Worm (Caenorhabditis elegans) whole organism, L4 larva: ENCODE data around the gene F38B7.11.

ENCODE experiments used
- D1046.2 ChIP-seq: fragments of 200-800 bp; sonication (Bioruptor generic); IDR thresholded peaks from 2 replicates; pipeline ENCODE4 v1.3.6; 2022; ENCODE audit warnings: missing genetic modification characterization, missing compliant biosample characterization
- F10B5.3 ChIP-seq: sonication (generic microtip); optimal IDR thresholded peaks from 2 replicates; lab custom pipeline; 2016; ENCODE audit warnings: mild to moderate bottlenecking, missing genetic modification characterization, missing compliant biosample characterization
- F26F4.8 ChIP-seq: fragments of 200-800 bp; sonication (Bioruptor generic); conservative IDR thresholded peaks from 2 replicates; pipeline ENCODE4 v1.3.6; 2022; ENCODE audit warnings: missing genetic modification characterization, missing compliant biosample characterization
- F37D6.2 ChIP-seq: sonication (generic microtip); optimal IDR thresholded peaks from 2 replicates; lab custom pipeline; 2016; ENCODE audit warnings: mild to moderate bottlenecking, missing genetic modification characterization, missing compliant biosample characterization
- T20F7.1 ChIP-seq: fragments of 200-800 bp; sonication (Bioruptor generic); optimal IDR thresholded peaks from 2 replicates; lab custom pipeline; 2018; ENCODE audit warnings: mild to moderate bottlenecking, missing genetic modification characterization, missing compliant biosample characterization
- T26A8.4 ChIP-seq: fragments of 200-800 bp; sonication (Bioruptor generic); IDR thresholded peaks from 2 replicates; pipeline ENCODE4 v1.3.6; 2022; ENCODE audit warnings: missing genetic modification characterization, missing compliant biosample characterization
- Y48G9A.11 ChIP-seq: fragments of 200-800 bp; sonication (Bioruptor generic); IDR thresholded peaks from 2 replicates; pipeline ENCODE4 v1.3.6; 2022; ENCODE audit warnings: missing genetic modification reagents, missing genetic modification characterization, missing compliant biosample characterization
- ZK546.5 ChIP-seq, 2 experiments: sonication (generic microtip); optimal IDR thresholded peaks; 2 replicates each; lab custom pipeline; 2017; ENCODE audit warnings: missing biosample characterization in 2 of 2, missing genetic modification characterization in 2 of 2
- aha-1 ChIP-seq: fragments of 150-350 bp; peaks from one replicate; lab custom pipeline; 2014; ENCODE audit warnings: missing biosample characterization, missing genetic modification characterization
- aly-2 ChIP-seq: sonication (generic microtip); optimal IDR thresholded peaks from 2 replicates; lab custom pipeline; 2018; ENCODE audit warnings: missing biosample characterization, missing genetic modification characterization
- attf-4 ChIP-seq: sonication (generic microtip); optimal IDR thresholded peaks from 3 replicates; lab custom pipeline; 2017; ENCODE audit warnings: missing biosample characterization, missing genetic modification characterization
- ceh-20 ChIP-seq: fragments of 200-800 bp; sonication (Bioruptor generic); IDR thresholded peaks from 2 replicates; pipeline ENCODE4 v1.3.6; 2022; ENCODE audit warnings: missing genetic modification reagents, missing genetic modification characterization, missing compliant biosample characterization
- ceh-28 ChIP-seq: fragments of 150-350 bp; optimal IDR thresholded peaks from 2 replicates; lab custom pipeline; 2014; ENCODE audit warnings: missing biosample characterization, missing genetic modification reagents, missing genetic modification characterization
- ces-1 ChIP-seq: fragments of 150-350 bp; sonication (generic microtip); optimal IDR thresholded peaks from 4 replicates; lab custom pipeline; 2014; ENCODE audit warnings: missing biosample characterization, missing genetic modification reagents, missing genetic modification characterization
- ctbp-1 ChIP-seq: fragments of 200-800 bp; sonication (Bioruptor generic); IDR thresholded peaks from 2 replicates; pipeline ENCODE4 v1.3.6; 2022; ENCODE audit warnings: missing genetic modification reagents, missing genetic modification characterization, missing compliant biosample characterization
- daf-12 ChIP-seq: fragments of 150-350 bp; optimal IDR thresholded peaks from 2 replicates; lab custom pipeline; 2014; ENCODE audit warnings: missing biosample characterization, missing genetic modification reagents, missing genetic modification characterization
- daf-19 ChIP-seq: fragments of 200-800 bp; sonication (Bioruptor generic); conservative IDR thresholded peaks from 2 replicates; pipeline ENCODE4 v1.3.6; 2022; ENCODE audit warnings: missing genetic modification characterization, missing compliant biosample characterization
- dmd-8 ChIP-seq: fragments of 200-800 bp; sonication (Bioruptor generic); IDR thresholded peaks from 2 replicates; pipeline ENCODE4 v1.3.6; 2022; ENCODE audit warnings: missing genetic modification characterization, missing compliant biosample characterization
- dpl-1 ChIP-seq: fragments of 150-350 bp; optimal IDR thresholded peaks from 2 replicates; lab custom pipeline; 2014; ENCODE audit warnings: missing biosample characterization, missing genetic modification reagents, missing genetic modification characterization
- duxl-1 ChIP-seq: sonication (generic microtip); optimal IDR thresholded peaks from 2 replicates; lab custom pipeline; 2016; ENCODE audit warnings: mild to moderate bottlenecking, missing genetic modification characterization, moderate library complexity, missing compliant biosample characterization; ENCODE audit not compliant: poor library complexity
- dve-1 ChIP-seq: sonication (generic microtip); optimal IDR thresholded peaks from 2 replicates; lab custom pipeline; 2017; ENCODE audit warnings: antibody characterized with exemption, mild to moderate bottlenecking, missing genetic modification characterization, missing compliant biosample characterization; ENCODE audit not compliant: insufficient read depth
- egl-43 ChIP-seq: fragments of 200-800 bp; sonication (Bioruptor generic); IDR thresholded peaks from 2 replicates; pipeline ENCODE4 v1.3.6; 2022; ENCODE audit warnings: missing genetic modification reagents, missing genetic modification characterization, missing compliant biosample characterization
- fkh-10 ChIP-seq: fragments of 150-350 bp; optimal IDR thresholded peaks from 2 replicates; lab custom pipeline; 2014; ENCODE audit warnings: missing biosample characterization, missing genetic modification reagents, missing genetic modification characterization
- fos-1 ChIP-seq: fragments of 150-350 bp; optimal IDR thresholded peaks from 2 replicates; lab custom pipeline; 2014; ENCODE audit warnings: missing biosample characterization, missing genetic modification characterization
- hlh-30 ChIP-seq: sonication (generic microtip); optimal IDR thresholded peaks from 2 replicates; lab custom pipeline; 2017; ENCODE audit warnings: antibody characterized with exemption, mild to moderate bottlenecking, missing genetic modification characterization, missing compliant biosample characterization; ENCODE audit not compliant: insufficient read depth
- hmg-1.1 ChIP-seq: fragments of 200-800 bp; sonication (Bioruptor generic); IDR thresholded peaks from 2 replicates; pipeline ENCODE4 v1.3.6; 2022; ENCODE audit warnings: missing genetic modification reagents, missing genetic modification characterization, missing compliant biosample characterization
- lin-39 ChIP-seq: fragments of 150-350 bp; optimal IDR thresholded peaks from 2 replicates; lab custom pipeline; 2014; ENCODE audit warnings: missing biosample characterization, missing genetic modification reagents, missing genetic modification characterization
- lsy-2 ChIP-seq, 2 experiments: fragments of 150-350 bp in 1 of 2; sonication (generic microtip) in 1 of 2; optimal IDR thresholded peaks; 2 replicates each; lab custom pipeline; 2014 to 2017; ENCODE audit warnings: missing biosample characterization in 2 of 2, missing genetic modification characterization in 2 of 2
- madf-9 ChIP-seq: fragments of 200-800 bp; sonication (Bioruptor generic); conservative IDR thresholded peaks from 2 replicates; pipeline ENCODE4 v1.3.6; 2022; ENCODE audit warnings: missing genetic modification reagents, missing genetic modification characterization, missing compliant biosample characterization
- mdl-1 ChIP-seq, 2 experiments: fragments of 150-350 bp in 1 of 2; sonication (generic microtip) in 1 of 2; optimal IDR thresholded peaks; 2 replicates each; lab custom pipeline; 2014 to 2017; ENCODE audit warnings: missing biosample characterization in 2 of 2, missing genetic modification characterization in 2 of 2
- mep-1 ChIP-seq: fragments of 150-350 bp; sonication (generic microtip); optimal IDR thresholded peaks from 3 replicates; lab custom pipeline; 2014; ENCODE audit warnings: missing biosample characterization, missing genetic modification characterization
- mes-2 ChIP-seq: sonication (generic microtip); optimal IDR thresholded peaks from 2 replicates; lab custom pipeline; 2016; ENCODE audit warnings: missing genotype, mild to moderate bottlenecking, missing genetic modification characterization, missing compliant biosample characterization; ENCODE audit not compliant: poor library complexity, severe bottlenecking
- mxl-2 ChIP-seq: fragments of 200-800 bp; sonication (Bioruptor generic); conservative IDR thresholded peaks from 2 replicates; pipeline ENCODE4 v1.3.6; 2022; ENCODE audit warnings: missing genetic modification reagents, missing genetic modification characterization, missing compliant biosample characterization
- mxl-3 ChIP-seq: fragments of 200-800 bp; sonication (Bioruptor generic); optimal IDR thresholded peaks from 2 replicates; lab custom pipeline; 2018; ENCODE audit warnings: mild to moderate bottlenecking, missing genetic modification characterization, missing compliant biosample characterization
- nhr-102 ChIP-seq: sonication (generic microtip); optimal IDR thresholded peaks from 2 replicates; lab custom pipeline; 2016; ENCODE audit warnings: mild to moderate bottlenecking, missing genetic modification characterization, moderate library complexity, missing compliant biosample characterization
- nhr-28 ChIP-seq: fragments of 150-350 bp; optimal IDR thresholded peaks from 2 replicates; lab custom pipeline; 2014; ENCODE audit warnings: missing biosample characterization, missing genetic modification characterization
- nhr-77 ChIP-seq: fragments of 150-350 bp; optimal IDR thresholded peaks from 2 replicates; lab custom pipeline; 2014; ENCODE audit warnings: missing biosample characterization, missing genetic modification characterization
- php-3 ChIP-seq: fragments of 200-800 bp; sonication (Bioruptor generic); IDR thresholded peaks from 2 replicates; pipeline ENCODE4 v1.3.6; 2022; ENCODE audit warnings: missing genetic modification reagents, missing genetic modification characterization, missing compliant biosample characterization
- pqm-1 ChIP-seq: sonication (generic microtip); optimal IDR thresholded peaks from 2 replicates; lab custom pipeline; 2017; ENCODE audit warnings: missing biosample characterization, missing genetic modification characterization
- rbr-2 ChIP-seq: sonication (generic microtip); optimal IDR thresholded peaks from 2 replicates; lab custom pipeline; 2016; ENCODE audit warnings: missing genotype, missing genetic modification characterization, missing compliant biosample characterization
- sdz-12 ChIP-seq: fragments of 200-800 bp; sonication (Bioruptor generic); optimal IDR thresholded peaks from 2 replicates; lab custom pipeline; 2018; ENCODE audit warnings: mild to moderate bottlenecking, missing genetic modification characterization, missing compliant biosample characterization
- set-16 ChIP-seq: fragments of 200-800 bp; sonication (Bioruptor generic); IDR thresholded peaks from 2 replicates; pipeline ENCODE4 v1.3.6; 2022; ENCODE audit warnings: missing genetic modification reagents, missing genetic modification characterization, missing compliant biosample characterization
- skn-1 ChIP-seq: fragments of 150-350 bp; optimal IDR thresholded peaks from 2 replicates; lab custom pipeline; 2014; ENCODE audit warnings: missing biosample characterization, missing genetic modification characterization
- snpc-1.2 ChIP-seq: fragments of 200-800 bp; sonication (Bioruptor generic); IDR thresholded peaks from 2 replicates; pipeline ENCODE4 v1.3.6; 2022; ENCODE audit warnings: missing genetic modification reagents, missing genetic modification characterization, missing compliant biosample characterization
- spr-1 ChIP-seq: sonication (generic microtip); optimal IDR thresholded peaks from 2 replicates; lab custom pipeline; 2016; ENCODE audit warnings: mild to moderate bottlenecking, missing genetic modification characterization, missing compliant biosample characterization
- tag-97 ChIP-seq: fragments of 200-800 bp; sonication (Bioruptor generic); IDR thresholded peaks from 2 replicates; pipeline ENCODE4 v1.3.6; 2022; ENCODE audit warnings: missing genetic modification characterization, missing compliant biosample characterization
- tra-1 ChIP-seq: fragments of 200-800 bp; sonication (Bioruptor generic); IDR thresholded peaks from 2 replicates; pipeline ENCODE4 v1.3.6; 2022; ENCODE audit warnings: missing genetic modification reagents, missing genetic modification characterization, missing compliant biosample characterization
- unc-39 ChIP-seq: sonication (generic microtip); optimal IDR thresholded peaks from 2 replicates; lab custom pipeline; 2017; ENCODE audit warnings: missing biosample characterization, missing genetic modification characterization
- vab-7 ChIP-seq: fragments of 200-800 bp; sonication (Bioruptor generic); IDR thresholded peaks from 2 replicates; pipeline ENCODE4 v1.3.6; 2022; ENCODE audit warnings: missing genetic modification reagents, missing genetic modification characterization, missing compliant biosample characterization
- zfp-2 ChIP-seq: sonication (generic microtip); optimal IDR thresholded peaks from 2 replicates; lab custom pipeline; 2016; ENCODE audit warnings: mild to moderate bottlenecking, missing genetic modification characterization, missing compliant biosample characterization
- zip-11 ChIP-seq: fragments of 200-800 bp; sonication (Bioruptor generic); IDR thresholded peaks from 2 replicates; pipeline ENCODE4 v1.3.6; 2022; ENCODE audit warnings: missing genetic modification characterization, missing compliant biosample characterization
- ztf-7 ChIP-seq: fragments of 150-350 bp; optimal IDR thresholded peaks from 2 replicates; lab custom pipeline; 2014; ENCODE audit warnings: missing biosample characterization, missing genetic modification characterization

F38B7.11 gene

ce11 chrV:11521448-11521847 is 25.4 kb upstream of the F38B7.11 start, which contains the start of gene pafo-1 (continued):
- TF ChIP-seq zip-11 (GFP tag; lab: Robert Waterston, UW): no peak
- TF ChIP-seq F26F4.8 (GFP tag; lab: Robert Waterston, UW): no peak
- TF ChIP-seq sdz-12: no peak
- peak; percentile 73 for TF ChIP-seq F10B5.3 (tag; lab: Kevin White, UChicago)
- TF ChIP-seq snpc-1.2 (GFP tag; lab: Robert Waterston, UW): no peak
- peak; percentile 99 for TF ChIP-seq dpl-1 (GFP tag; lab: Kevin White, UChicago)
- TF ChIP-seq egl-43 (GFP tag; lab: Robert Waterston, UW): 0 out of 2 replicates have a peak, but pooled peaks have one; percentile 46
- TF ChIP-seq pqm-1 (tag; lab: Kevin White, UChicago): no peak
- no peak for TF ChIP-seq lin-39 (tag; lab: Kevin White, UChicago)
- TF ChIP-seq mep-1: no peak
- TF ChIP-seq Y48G9A.11: 0 out of 2 replicates have a peak, but pooled peaks have one; percentile 27
- peak; percentile 82 for TF ChIP-seq ceh-20 (GFP tag; lab: Robert Waterston, UW)
- TF ChIP-seq duxl-1 (tag; lab: Kevin White, UChicago): peak; percentile 86
- TF ChIP-seq ceh-28: no peak
- TF ChIP-seq rbr-2 (tag; lab: Kevin White, UChicago): peak; percentile 80
- TF ChIP-seq tag-97 (GFP tag; lab: Robert Waterston, UW): no peak
- TF ChIP-seq dve-1: peak; percentile 81
- TF ChIP-seq mxl-3 (GFP tag; lab: Kevin White, UChicago): peak; percentile 47
- peak; percentile 73 for TF ChIP-seq F37D6.2 (tag; lab: Kevin White, UChicago)
- no peak for TF ChIP-seq aly-2
- TF ChIP-seq daf-19 (GFP tag; lab: Robert Waterston, UW): peak; percentile 66; the same call in 1 of the 2 replicates
- TF ChIP-seq unc-39 (tag; lab: Kevin White, UChicago): no peak
- TF ChIP-seq mes-2 (tag; lab: Kevin White, UChicago): peak; percentile 90
- no peak for TF ChIP-seq skn-1
- no peak for TF ChIP-seq ces-1
- TF ChIP-seq vab-7 (GFP tag; lab: Robert Waterston, UW): no peak
- 0 out of 2 replicates have a peak, but pooled peaks have one; percentile 31 for TF ChIP-seq D1046.2 (GFP tag; lab: Robert Waterston, UW)
- peak; percentile 79 for TF ChIP-seq nhr-28 (tag; lab: Kevin White, UChicago)
- no peak for TF ChIP-seq set-16 (GFP tag; lab: Robert Waterston, UW)
- peak; percentile 84 for TF ChIP-seq ctbp-1 (GFP tag; lab: Robert Waterston, UW)
- peak; percentile 57 for TF ChIP-seq fkh-10 (GFP tag; lab: Kevin White, UChicago)
- TF ChIP-seq fos-1 (tag; lab: Kevin White, UChicago): no peak
- peak; percentile 91 for TF ChIP-seq nhr-102 (tag; lab: Kevin White, UChicago)
- no peak for TF ChIP-seq daf-12 (tag; lab: Kevin White, UChicago)
- TF ChIP-seq hlh-30: peak; percentile 79
- peak; percentile 72 for TF ChIP-seq php-3
- TF ChIP-seq tra-1: no peak; the same call in 1 of the 2 replicates
- no peak for TF ChIP-seq mxl-2 (GFP tag; lab: Robert Waterston, UW)
- peak; percentile 46; the same call in 1 of the 2 replicates for TF ChIP-seq madf-9 (GFP tag; lab: Robert Waterston, UW)
- TF ChIP-seq T20F7.1: peak; percentile 76
- TF ChIP-seq zfp-2 (tag; lab: Kevin White, UChicago): no peak
- TF ChIP-seq ztf-7 (tag; lab: Kevin White, UChicago): no peak
- peak; percentile 67 for TF ChIP-seq spr-1 (tag; lab: Kevin White, UChicago)
- no peak for TF ChIP-seq ZK546.5 (tag; optimal IDR thresholded peaks at IDR 0.05; lab: Kevin White, UChicago)
- no peak for TF ChIP-seq attf-4 (tag; lab: Kevin White, UChicago)
- TF ChIP-seq aha-1 (tag; lab: Kevin White, UChicago): peak; percentile 96
- TF ChIP-seq T26A8.4 (GFP tag; lab: Robert Waterston, UW): peak; percentile 90
- peak; percentile 54 for TF ChIP-seq nhr-77
- no peak for TF ChIP-seq lsy-2 (tag; optimal IDR thresholded peaks at IDR 0.05; lab: Kevin White, UChicago)
- TF ChIP-seq hmg-1.1 (GFP tag; lab: Robert Waterston, UW): peak; percentile 81
- TF ChIP-seq dmd-8 (GFP tag; lab: Robert Waterston, UW): no peak
- TF ChIP-seq mdl-1 (tag; optimal IDR thresholded peaks at IDR 0.05; lab: Kevin White, UChicago): peak in 1 of 2 experiments; percentile 52
